Worm (Caenorhabditis elegans) whole organism, late embryonic: ENCODE data around the gene C25E10.13.

ENCODE experiments used
- C08G9.2 ChIP-seq: sonication (generic microtip); optimal IDR thresholded peaks from 2 replicates; lab custom pipeline; 2016; ENCODE audit warnings: mild to moderate bottlenecking, missing genetic modification characterization, moderate library complexity, missing compliant biosample characterization
- F13H6.1 ChIP-seq: sonication (generic microtip); optimal IDR thresholded peaks from 2 replicates; lab custom pipeline; 2016; ENCODE audit warnings: missing genetic modification characterization, missing compliant biosample characterization
- K02D7.2 ChIP-seq: sonication (generic microtip); optimal IDR thresholded peaks from 2 replicates; lab custom pipeline; 2017; ENCODE audit warnings: mild to moderate bottlenecking, missing genetic modification characterization, missing compliant biosample characterization
- K09A11.1 ChIP-seq: sonication (generic microtip); optimal IDR thresholded peaks from 2 replicates; lab custom pipeline; 2017; ENCODE audit warnings: antibody characterized with exemption, mild to moderate bottlenecking, missing genetic modification characterization, missing compliant biosample characterization; ENCODE audit not compliant: insufficient read depth
- T23F11.4 ChIP-seq: fragments of 200-800 bp; sonication (Bioruptor generic); optimal IDR thresholded peaks from 2 replicates; lab custom pipeline; 2018; ENCODE audit warnings: mild to moderate bottlenecking, missing genetic modification characterization, missing compliant biosample characterization
- Y22D7AL.16 ChIP-seq: sonication (generic microtip); optimal IDR thresholded peaks from 2 replicates; lab custom pipeline; 2016; ENCODE audit warnings: missing genetic modification characterization, missing compliant biosample characterization
- ahr-1 ChIP-seq: sonication (generic microtip); optimal IDR thresholded peaks from 2 replicates; lab custom pipeline; 2016; ENCODE audit warnings: missing genetic modification characterization, missing compliant biosample characterization
- ama-1 ChIP-seq: fragments of 150-350 bp; optimal IDR thresholded peaks from 2 replicates; lab custom pipeline; 2014
- ceh-24 ChIP-seq: sonication (generic microtip); optimal IDR thresholded peaks from 2 replicates; lab custom pipeline; 2016; ENCODE audit warnings: mild to moderate bottlenecking, missing genetic modification characterization, missing compliant biosample characterization
- ceh-30 ChIP-seq: fragments of 150-350 bp; optimal IDR thresholded peaks from 2 replicates; lab custom pipeline; 2014; ENCODE audit warnings: missing biosample characterization, missing genetic modification characterization
- ceh-31 ChIP-seq: sonication (generic microtip); optimal IDR thresholded peaks from 2 replicates; lab custom pipeline; 2016; ENCODE audit warnings: missing genetic modification characterization, missing compliant biosample characterization
- ceh-34 ChIP-seq: sonication (generic microtip); optimal IDR thresholded peaks from 2 replicates; lab custom pipeline; 2016; ENCODE audit warnings: mild to moderate bottlenecking, missing genetic modification characterization, missing compliant biosample characterization
- ceh-45 ChIP-seq: fragments of 200-800 bp; sonication (Bioruptor generic); IDR thresholded peaks from 2 replicates; pipeline ENCODE4 v1.3.6; 2022; ENCODE audit warnings: missing genetic modification reagents, missing genetic modification characterization, missing compliant biosample characterization
- dve-1 ChIP-seq: sonication (generic microtip); optimal IDR thresholded peaks from 2 replicates; lab custom pipeline; 2017; ENCODE audit warnings: antibody characterized with exemption, mild to moderate bottlenecking, missing genetic modification characterization, missing compliant biosample characterization
- fkh-10 ChIP-seq: fragments of 150-350 bp; optimal IDR thresholded peaks from 2 replicates; lab custom pipeline; 2014; ENCODE audit warnings: missing biosample characterization, missing genetic modification reagents, missing genetic modification characterization
- fkh-6 ChIP-seq: sonication (generic microtip); optimal IDR thresholded peaks from 2 replicates; lab custom pipeline; 2016; ENCODE audit warnings: missing genetic modification characterization, missing compliant biosample characterization
- gmeb-2 ChIP-seq: sonication (generic microtip); optimal IDR thresholded peaks from 2 replicates; lab custom pipeline; 2016; ENCODE audit warnings: missing genetic modification characterization, inconsistent platforms, missing compliant biosample characterization
- hlh-13 ChIP-seq: fragments of 200-800 bp; sonication (Bioruptor generic); optimal IDR thresholded peaks from 2 replicates; lab custom pipeline; 2018; ENCODE audit warnings: mild to moderate bottlenecking, missing genetic modification characterization, missing compliant biosample characterization
- hlh-30 ChIP-seq: sonication (generic microtip); optimal IDR thresholded peaks from 2 replicates; lab custom pipeline; 2017; ENCODE audit warnings: antibody characterized with exemption, missing genetic modification characterization, missing compliant biosample characterization; ENCODE audit not compliant: insufficient read depth
- hlh-6 ChIP-seq: sonication (generic microtip); optimal IDR thresholded peaks from 2 replicates; lab custom pipeline; 2016; ENCODE audit warnings: missing genotype, missing genetic modification characterization, missing compliant biosample characterization
- nfya-1 ChIP-seq: sonication (generic microtip); optimal IDR thresholded peaks from 2 replicates; lab custom pipeline; 2017; ENCODE audit warnings: missing genetic modification characterization, mild to moderate bottlenecking, missing compliant biosample characterization, antibody characterized with exemption, moderate library complexity
- nhr-11 ChIP-seq: fragments of 150-350 bp; optimal IDR thresholded peaks from 2 replicates; lab custom pipeline; 2014; ENCODE audit warnings: missing biosample characterization, missing genetic modification characterization
- nhr-232 ChIP-seq: sonication (generic microtip); optimal IDR thresholded peaks from 2 replicates; lab custom pipeline; 2016; ENCODE audit warnings: missing genetic modification characterization, missing compliant biosample characterization
- odd-2 ChIP-seq: sonication (generic microtip); optimal IDR thresholded peaks from 2 replicates; lab custom pipeline; 2017; ENCODE audit warnings: antibody characterized with exemption, mild to moderate bottlenecking, missing genetic modification characterization, missing compliant biosample characterization
- pag-3 ChIP-seq: sonication (generic microtip); optimal IDR thresholded peaks from 2 replicates; lab custom pipeline; 2016; ENCODE audit warnings: missing compliant biosample characterization, missing genetic modification characterization, borderline replicate concordance
- pat-9 ChIP-seq: fragments of 200-800 bp; sonication (Bioruptor generic); optimal IDR thresholded peaks from 2 replicates; lab custom pipeline; 2018; ENCODE audit warnings: mild to moderate bottlenecking, missing genetic modification characterization, moderate library complexity, missing compliant biosample characterization
- pha-2 ChIP-seq: sonication (generic microtip); optimal IDR thresholded peaks from 2 replicates; lab custom pipeline; 2017; ENCODE audit warnings: mild to moderate bottlenecking, missing genetic modification characterization, missing compliant biosample characterization
- pqm-1 ChIP-seq: sonication (generic microtip); optimal IDR thresholded peaks from 2 replicates; lab custom pipeline; 2016; ENCODE audit warnings: missing genetic modification characterization, missing compliant biosample characterization
- pros-1 ChIP-seq: fragments of 150-350 bp; optimal IDR thresholded peaks from 2 replicates; lab custom pipeline; 2014; ENCODE audit warnings: missing biosample characterization, missing genetic modification reagents, missing genetic modification characterization
- ref-2 ChIP-seq: sonication (generic microtip); optimal IDR thresholded peaks from 2 replicates; lab custom pipeline; 2016; ENCODE audit warnings: missing genetic modification characterization, missing compliant biosample characterization
- rnt-1 ChIP-seq: sonication (generic microtip); optimal IDR thresholded peaks from 2 replicates; lab custom pipeline; 2016; ENCODE audit warnings: missing genetic modification characterization, missing compliant biosample characterization
- sdc-2 ChIP-seq: sonication (generic microtip); optimal IDR thresholded peaks from 2 replicates; lab custom pipeline; 2016; ENCODE audit warnings: missing genotype, missing genetic modification characterization, missing compliant biosample characterization
- sox-2 ChIP-seq: fragments of 200-800 bp; sonication (Bioruptor generic); IDR thresholded peaks from 2 replicates; pipeline ENCODE4 v1.3.6; 2022; ENCODE audit warnings: missing genetic modification reagents, missing genetic modification characterization, missing compliant biosample characterization
- tbx-7 ChIP-seq: sonication (generic microtip); optimal IDR thresholded peaks from 2 replicates; lab custom pipeline; 2016; ENCODE audit warnings: missing genotype, missing genetic modification characterization, missing compliant biosample characterization
- unc-3 ChIP-seq, 2 experiments: fragments of 200-800 bp in 1 of 2; sonication (Bioruptor generic) in 1 of 2; sonication (generic microtip) in 1 of 2; conservative IDR thresholded peaks in 1 of 2; optimal IDR thresholded peaks in 1 of 2; 2 replicates each; pipeline versions ENCODE4 v1.3.6 to Lab custom; 2016 to 2022; ENCODE audit warnings: missing compliant biosample characterization in 2 of 2, missing genetic modification characterization in 2 of 2, missing genetic modification reagents in 1 of 2
- unc-42 ChIP-seq: sonication (generic microtip); optimal IDR thresholded peaks from 2 replicates; lab custom pipeline; 2016; ENCODE audit warnings: missing genotype, missing genetic modification characterization, missing compliant biosample characterization
- unc-86 ChIP-seq: sonication (generic microtip); optimal IDR thresholded peaks from 2 replicates; lab custom pipeline; 2016; ENCODE audit warnings: missing genetic modification characterization, missing compliant biosample characterization

C25E10.13 gene

ce11 chrV:9085845-9086244 is 26.3 kb downstream of the C25E10.13 start:
- TF ChIP-seq K09A11.1 (tag; lab: Kevin White, UChicago) (no peak), nfya-1 (tag; lab: Kevin White, UChicago) (no peak), unc-86 (tag; lab: Kevin White, UChicago) (no peak), fkh-10 (GFP tag; lab: Kevin White, UChicago) (no peak), ceh-31 (no peak), rnt-1 (tag; lab: Kevin White, UChicago) (no peak), hlh-13 (no peak), K02D7.2 (tag; lab: Kevin White, UChicago) (no peak), pag-3 (no peak)

ce11 chrV:9088758-9089157 is 29.2 kb downstream of the C25E10.13 start:
- peak; percentile 1 for TF ChIP-seq ceh-24 (tag; lab: Kevin White, UChicago)
- TF ChIP-seq ama-1 (lab: Kevin White, UChicago): peak; percentile 69
- no peak for TF ChIP-seq pros-1 (tag; lab: Kevin White, UChicago)
- no peak for TF ChIP-seq nhr-232 (tag; lab: Kevin White, UChicago)
- peak; percentile 14 for TF ChIP-seq rnt-1 (tag; lab: Kevin White, UChicago)
- TF ChIP-seq F13H6.1 (tag; lab: Kevin White, UChicago): no peak
- no peak for TF ChIP-seq ceh-34
- no peak for TF ChIP-seq sdc-2 (tag; lab: Kevin White, UChicago)
- peak; percentile 59 for TF ChIP-seq T23F11.4
- no peak for TF ChIP-seq sox-2 (GFP tag; lab: Robert Waterston, UW)
- no peak for TF ChIP-seq fkh-10 (GFP tag; lab: Kevin White, UChicago)
- peak; percentile 97 for TF ChIP-seq ceh-30 (tag; lab: Kevin White, UChicago)
- no peak for TF ChIP-seq hlh-13
- TF ChIP-seq ceh-45 (GFP tag; lab: Robert Waterston, UW): no peak
- no peak for TF ChIP-seq nfya-1 (tag; lab: Kevin White, UChicago)
- no peak for TF ChIP-seq hlh-6
- TF ChIP-seq C08G9.2 (tag; lab: Kevin White, UChicago): no peak
- TF ChIP-seq unc-86 (tag; lab: Kevin White, UChicago): no peak
- TF ChIP-seq dve-1 (tag; lab: Kevin White, UChicago): no peak
- TF ChIP-seq odd-2 (tag; lab: Kevin White, UChicago): no peak
- TF ChIP-seq gmeb-2 (tag; lab: Kevin White, UChicago): peak; percentile 13
- TF ChIP-seq ahr-1 (tag; lab: Kevin White, UChicago): no peak

- peak; percentile 35 for TF ChIP-seq ceh-30 (tag; lab: Kevin White, UChicago)
Measured at ce11 chrV:9090824-9091798, 31.6 kb downstream of the C25E10.13 start.

- TF ChIP-seq tbx-7 (tag; lab: Kevin White, UChicago) (no peak), ceh-45 (GFP tag; lab: Robert Waterston, UW) (no peak), C08G9.2 (tag; lab: Kevin White, UChicago) (no peak), rnt-1 (tag; lab: Kevin White, UChicago) (no peak)
Measured at ce11 chrV:9092209-9092608, 32.7 kb downstream of the C25E10.13 start, which contains the start of gene T27E4.1. T27E4.1 (plus strand) TSS chrV:9092345.

- TF ChIP-seq ahr-1 (tag; lab: Kevin White, UChicago) (no peak), sox-2 (GFP tag; lab: Robert Waterston, UW) (no peak), pat-9 (tag; lab: Kevin White, UChicago) (no peak), pag-3 (no peak), K02D7.2 (tag; lab: Kevin White, UChicago) (no peak), F13H6.1 (tag; lab: Kevin White, UChicago) (no peak), Y22D7AL.16 (tag; lab: Kevin White, UChicago) (no peak), unc-42 (tag; lab: Kevin White, UChicago) (no peak), pqm-1 (no peak), T23F11.4 (no peak), hlh-6 (no peak), unc-3 (GFP tag; conservative IDR thresholded peaks at IDR 0.05; lab: Robert Waterston, UW) (no peak), unc-3 (tag; optimal IDR thresholded peaks at IDR 0.05; lab: Kevin White, UChicago) (no peak), fkh-6 (tag; lab: Kevin White, UChicago) (no peak), nhr-11 (no peak), hlh-13 (no peak), unc-86 (tag; lab: Kevin White, UChicago) (no peak), hlh-30 (tag; lab: Kevin White, UChicago) (no peak), ref-2 (tag; lab: Kevin White, UChicago) (no peak), pha-2 (tag; lab: Kevin White, UChicago) (no peak), nfya-1 (tag; lab: Kevin White, UChicago) (no peak)
- TF ChIP-seq, all 69 proteins: peak for 0
Measured at ce11 chrV:9094060-9094628, 34.6 kb downstream of the C25E10.13 start.
